Fruit fly (Drosophila melanogaster): ENCODE results near the gene Cpr64Ac.
A peak's percentile ranks its signal among the peaks of the same experiment; 100 is the strongest.

Gene Cpr64Ac

dm6 chr3L:4185259-4185658 is 27.5 kb downstream of the Cpr64Ac start (continued):
- TF ChIP-seq CG1647 (GFP tag; optimal IDR thresholded peaks at IDR 0.05) (no peak), CG2129 (GFP tag; IDR thresholded peaks at IDR 0.05; ENCODE audit: partially characterized antibody) (no peak), rib (GFP tag; IDR thresholded peaks at IDR 0.05) (0 out of 2 replicates have a peak, but pooled peaks have one; percentile 30), onecut (GFP tag; IDR thresholded peaks at IDR 0.05) (peak; percentile 98), CG4360 (GFP tag; IDR thresholded peaks at IDR 0.05) (no peak), abd-A (tag; optimal IDR thresholded peaks at IDR 0.05) (peak; percentile 77), CG12299 (tag; optimal IDR thresholded peaks at IDR 0.05) (no peak), CG30431 (GFP tag; optimal IDR thresholded peaks at IDR 0.05) (no peak), Mad (GFP tag; optimal IDR thresholded peaks at IDR 0.05) (peak; percentile 30), CG1024 (GFP tag; IDR thresholded peaks at IDR 0.05) (no peak), CG15514 (GFP tag; optimal IDR thresholded peaks at IDR 0.05) (peak; percentile 39), Ada2b (GFP tag; IDR thresholded peaks at IDR 0.05) (no peak), CoRest (tag; optimal IDR thresholded peaks at IDR 0.05) (no peak), Deaf1 (tag; optimal IDR thresholded peaks at IDR 0.05) (peak; percentile 80), sr (GFP tag; IDR thresholded peaks at IDR 0.05) (no peak), aop (GFP tag; IDR thresholded peaks at IDR 0.05) (no peak)

- no peak for TF ChIP-seq fd3F (GFP tag; optimal IDR thresholded peaks at IDR 0.05)
- no peak for TF ChIP-seq Spps (tag; optimal IDR thresholded peaks at IDR 0.05)
- no peak for TF ChIP-seq CG8765 (GFP tag; IDR thresholded peaks at IDR 0.05)
- no peak for TF ChIP-seq MTF-1 (GFP tag; optimal IDR thresholded peaks at IDR 0.05; ENCODE audit: borderline replicate concordance)
- no peak for TF ChIP-seq scrt (GFP tag; optimal IDR thresholded peaks at IDR 0.05)
- TF ChIP-seq sens-2 (GFP tag; IDR thresholded peaks at IDR 0.05): no peak
- no peak for TF ChIP-seq HmgZ (tag; optimal IDR thresholded peaks at IDR 0.05)
- TF ChIP-seq CG7556 (GFP tag; optimal IDR thresholded peaks at IDR 0.05): no peak
- no peak for TF ChIP-seq CG32767 (GFP tag; IDR thresholded peaks at IDR 0.05)
These were observed 28.2 kb downstream of the Cpr64Ac start, which contains the start of gene Teh3 for dm6 chr3L:4184563-4184962. Gene Teh3 (minus strand): TSS chr3L:4184663.

dm6 chr3L:4177981-4178562 is 34.6 kb downstream of the Cpr64Ac start, which contains the start of gene Teh4:
Gene Teh4 (minus strand): TSS chr3L:4178270.
- TF ChIP-seq CG15514 (GFP tag; optimal IDR thresholded peaks at IDR 0.05) (peak; percentile 97), az2 (GFP tag; optimal IDR thresholded peaks at IDR 0.05) (no peak), CG18599 (GFP tag; optimal IDR thresholded peaks at IDR 0.05) (peak; percentile 7), dysf (GFP tag; IDR thresholded peaks at IDR 0.05) (0 out of 3 replicates have a peak, but pooled peaks have one; percentile 9), CG1792 (GFP tag; optimal IDR thresholded peaks at IDR 0.05) (no peak), CG18476 (GFP tag; optimal IDR thresholded peaks at IDR 0.05) (no peak), CG8924 (tag; optimal IDR thresholded peaks at IDR 0.05) (no peak), ewg (GFP tag; optimal IDR thresholded peaks at IDR 0.05) (peak; percentile 89), nerfin-1 (tag; optimal IDR thresholded peaks at IDR 0.05) (peak; percentile 60), CG13296 (GFP tag; optimal IDR thresholded peaks at IDR 0.05) (no peak), Ets65A (GFP tag) (peak; percentile 85), CG15601 (tag; optimal IDR thresholded peaks at IDR 0.05) (peak; percentile 81), Gug (GFP tag; IDR thresholded peaks at IDR 0.05) (no peak), Sry-δ (GFP tag; optimal IDR thresholded peaks at IDR 0.05) (no peak), Deaf1 (tag; optimal IDR thresholded peaks at IDR 0.05) (peak; percentile 18), CG4820 (GFP tag; optimal IDR thresholded peaks at IDR 0.05) (peak; percentile 72), HLH4C (GFP tag; IDR thresholded peaks at IDR 0.05; ENCODE audit: partially characterized antibody) (0 out of 3 replicates have a peak, but pooled peaks have one; percentile 31), amos (GFP tag; IDR thresholded peaks at IDR 0.05; ENCODE audit: partially characterized antibody) (0 out of 2 replicates have a peak, but pooled peaks have one; percentile 12), knrl (GFP tag; IDR thresholded peaks at IDR 0.05; ENCODE audit: partially characterized antibody) (0 out of 3 replicates have a peak, but pooled peaks have one; percentile 19), abd-A (tag; optimal IDR thresholded peaks at IDR 0.05) (peak; percentile 39), CG11247 (GFP tag; IDR thresholded peaks at IDR 0.05) (0 out of 2 replicates have a peak, but pooled peaks have one; percentile 5), Trl (optimal IDR thresholded peaks at IDR 0.05) (peak in 1 of 2 experiments; percentile 22), Trl (GFP tag; optimal IDR thresholded peaks at IDR 0.05) (no peak), CG16779 (GFP tag; IDR thresholded peaks at IDR 0.05) (peak; percentile 57; the same call in 1 of the 2 replicates), row (GFP tag; IDR thresholded peaks at IDR 0.05) (peak; percentile 22; the same call in 1 of the 3 replicates)

Data from whole organism, embryonic.